Fruit fly (Drosophila melanogaster): Measurements from ENCODE around the gene ru.

Gene ru

dm6 chr3L:1374438-1375133 lies 4.2 kb downstream of the ru start (continued):
- TF ChIP-seq row (GFP tag; IDR thresholded peaks at IDR 0.05) (0 out of 3 replicates have a peak, but pooled peaks have one; percentile 18), CG15479 (GFP tag; optimal IDR thresholded peaks at IDR 0.05) (no peak), CG11398 (GFP tag; optimal IDR thresholded peaks at IDR 0.05) (no peak), Drgx (GFP tag; IDR thresholded peaks at IDR 0.05) (peak; percentile 77), lbe (GFP tag; optimal IDR thresholded peaks at IDR 0.05) (peak; percentile 38), Asciz (GFP tag; optimal IDR thresholded peaks at IDR 0.05) (peak; percentile 0), CG2678 (tag; optimal IDR thresholded peaks at IDR 0.05) (peak; percentile 3), ro (GFP tag; IDR thresholded peaks at IDR 0.05) (no peak), crol (GFP tag; IDR thresholded peaks at IDR 0.05) (peak; percentile 63), cato (GFP tag; optimal IDR thresholded peaks at IDR 0.05; ENCODE audit: borderline replicate concordance) (no peak), CG31224 (GFP tag; IDR thresholded peaks at IDR 0.05) (no peak), kay (GFP tag; optimal IDR thresholded peaks at IDR 0.05) (peak; percentile 4), CG11456 (GFP tag; IDR thresholded peaks at IDR 0.05) (0 out of 3 replicates have a peak, but pooled peaks have one; percentile 2), zen (tag; optimal IDR thresholded peaks at IDR 0.05) (no peak), NK7.1 (GFP tag; optimal IDR thresholded peaks at IDR 0.05) (no peak), CG12391 (tag; optimal IDR thresholded peaks at IDR 0.05) (peak; percentile 6), CG14667 (GFP tag; IDR thresholded peaks at IDR 0.05) (peak; percentile 44; the same call in 1 of the 2 replicates), Hr78 (GFP tag; optimal IDR thresholded peaks at IDR 0.05) (peak in 1 of 2 experiments; percentile 1), Hr51 (GFP tag; optimal IDR thresholded peaks at IDR 0.05) (peak in 1 of 2 experiments; percentile 8), Rfx (GFP tag; IDR thresholded peaks at IDR 0.05) (peak; percentile 10; the same call in 1 of the 2 replicates), Oli (tag; optimal IDR thresholded peaks at IDR 0.05) (peak; percentile 18), sd (tag; optimal IDR thresholded peaks at IDR 0.05) (peak; percentile 86), CG32532 (GFP tag; IDR thresholded peaks at IDR 0.05) (no peak), croc (GFP tag; conservative IDR thresholded peaks at IDR 0.05) (no peak), E2f2 (GFP tag; IDR thresholded peaks at IDR 0.05) (no peak), cg (GFP tag; optimal IDR thresholded peaks at IDR 0.05) (no peak), CG14441 (GFP tag; IDR thresholded peaks at IDR 0.05) (peak; percentile 15; the same call in 1 of the 2 replicates), CG2712 (tag; optimal IDR thresholded peaks at IDR 0.05) (peak; percentile 41), wor (GFP tag; IDR thresholded peaks at IDR 0.05) (no peak), CG17328 (GFP tag; IDR thresholded peaks at IDR 0.05) (0 out of 2 replicates have a peak, but pooled peaks have one; percentile 24), Xbp1 (GFP tag; optimal IDR thresholded peaks at IDR 0.05) (peak; percentile 28), Dbx (GFP tag; IDR thresholded peaks at IDR 0.05) (no peak), gem (tag; optimal IDR thresholded peaks at IDR 0.05) (peak; percentile 59), jigr1 (GFP tag; IDR thresholded peaks at IDR 0.05) (no peak), sisA (GFP tag; IDR thresholded peaks at IDR 0.05) (0 out of 2 replicates have a peak, but pooled peaks have one; percentile 24), CG1603 (tag; optimal IDR thresholded peaks at IDR 0.05) (peak; percentile 46), NfI (GFP tag; optimal IDR thresholded peaks at IDR 0.05) (no peak), Ravus (GFP tag; IDR thresholded peaks at IDR 0.05) (no peak), CG15269 (tag; optimal IDR thresholded peaks at IDR 0.05) (peak; percentile 21)

All from whole organism, embryonic.